Fruit fly (Drosophila melanogaster) whole organism, embryonic: ENCODE data around the gene CG15201.

Experiments used
- BEAF-32 ChIP-seq: fragments of 200-800 bp; sonication (Bioruptor generic); optimal IDR thresholded peaks from 3 replicates; lab custom pipeline; 2017; ENCODE audit warnings: missing biosample characterization, missing genetic modification characterization, mild to moderate bottlenecking, moderate library complexity, missing genetic modification reagents
- Bdp1 ChIP-seq: fragments of 200-800 bp; sonication (Bioruptor generic); optimal IDR thresholded peaks from 3 replicates; lab custom pipeline; 2016; ENCODE audit warnings: missing biosample characterization, missing genetic modification characterization
- CG11085 ChIP-seq: fragments of 200-800 bp; sonication (Bioruptor generic); IDR thresholded peaks from 2 replicates; pipeline ENCODE4 v1.3.6; 2022; ENCODE audit warnings: missing biosample characterization, missing genetic modification characterization
- CG11456 ChIP-seq: fragments of 200-800 bp; sonication (Bioruptor generic); IDR thresholded peaks from 3 replicates; pipeline ENCODE4 v1.3.6; 2022; ENCODE audit warnings: missing biosample characterization, missing genetic modification characterization
- CG13123 ChIP-seq: fragments of 200-800 bp; sonication (Bioruptor generic); optimal IDR thresholded peaks from 2 replicates; lab custom pipeline; 2016; ENCODE audit warnings: missing biosample characterization, missing genetic modification characterization
- CG1602 ChIP-seq: fragments of 200-800 bp; sonication (Bioruptor generic); optimal IDR thresholded peaks from 3 replicates; lab custom pipeline; 2016; ENCODE audit warnings: missing biosample characterization, missing genetic modification characterization
- CG17361 ChIP-seq: fragments of 200-800 bp; sonication (Bioruptor generic); IDR thresholded peaks from 3 replicates; pipeline ENCODE4 v1.3.6; 2022; ENCODE audit warnings: missing biosample characterization, missing genetic modification characterization
- CG17612 ChIP-seq: fragments of 200-800 bp; sonication (Bioruptor generic); IDR thresholded peaks from 2 replicates; pipeline ENCODE4 v1.3.6; 2022; ENCODE audit warnings: missing biosample characterization, missing genetic modification characterization
- CG1832 ChIP-seq: fragments of 200-800 bp; sonication (Bioruptor generic); optimal IDR thresholded peaks from 2 replicates; lab custom pipeline; 2017; ENCODE audit warnings: missing biosample characterization, mild to moderate bottlenecking, missing genetic modification characterization, inconsistent platforms
- CG34422 ChIP-seq: fragments of 200-800 bp; sonication (Bioruptor generic); IDR thresholded peaks from 3 replicates; pipeline ENCODE4 v1.3.6; 2022; ENCODE audit warnings: missing biosample characterization, missing genetic modification characterization
- CG6654 ChIP-seq: fragments of 200-800 bp; sonication (Bioruptor generic); optimal IDR thresholded peaks from 2 replicates; lab custom pipeline; 2017; ENCODE audit warnings: missing biosample characterization, mild to moderate bottlenecking, missing genetic modification characterization
- CG6765 ChIP-seq: fragments of 200-800 bp; sonication (Bioruptor generic); optimal IDR thresholded peaks from 3 replicates; lab custom pipeline; 2017; ENCODE audit warnings: missing biosample characterization, mild to moderate bottlenecking, missing genetic modification characterization
- CG6791 ChIP-seq: fragments of 200-800 bp; sonication (Bioruptor generic); IDR thresholded peaks from 3 replicates; pipeline ENCODE4 v1.3.6; 2022; ENCODE audit warnings: missing biosample characterization, missing genetic modification characterization; ENCODE audit not compliant: partially characterized antibody
- CG6813 ChIP-seq: fragments of 200-800 bp; sonication (Bioruptor generic); optimal IDR thresholded peaks from 2 replicates; lab custom pipeline; 2017; ENCODE audit warnings: missing biosample characterization, missing genetic modification characterization, mild to moderate bottlenecking, moderate library complexity, missing genetic modification reagents
- CG7963 ChIP-seq: fragments of 200-800 bp; sonication (Bioruptor generic); IDR thresholded peaks from 3 replicates; pipeline ENCODE4 v1.3.6; 2022; ENCODE audit warnings: missing biosample characterization, missing genetic modification characterization; ENCODE audit not compliant: partially characterized antibody
- CG7987 ChIP-seq: fragments of 200-800 bp; sonication (Bioruptor generic); optimal IDR thresholded peaks from 2 replicates; lab custom pipeline; 2018; ENCODE audit warnings: missing biosample characterization, mild to moderate bottlenecking, missing genetic modification characterization, moderate library complexity
- CG8281 ChIP-seq: fragments of 200-800 bp; sonication (Bioruptor generic); optimal IDR thresholded peaks from 2 replicates; lab custom pipeline; 2018; ENCODE audit warnings: missing biosample characterization, mild to moderate bottlenecking, missing genetic modification characterization, moderate library complexity
- CG8388 ChIP-seq: fragments of 200-800 bp; sonication (Bioruptor generic); optimal IDR thresholded peaks from 2 replicates; lab custom pipeline; 2019; ENCODE audit warnings: missing biosample characterization, mild to moderate bottlenecking, missing genetic modification characterization, moderate library complexity
- Dll ChIP-seq: fragments of 200-800 bp; sonication (Bioruptor generic); IDR thresholded peaks from 4 replicates; pipeline ENCODE4 v1.3.6; 2022; ENCODE audit warnings: missing biosample characterization, missing genetic modification characterization; ENCODE audit not compliant: partially characterized antibody
- E2f1 ChIP-seq: fragments of 200-800 bp; sonication (Bioruptor generic); IDR thresholded peaks from 2 replicates; pipeline ENCODE4 v1.3.6; 2022; ENCODE audit warnings: missing biosample characterization, missing genetic modification characterization
- HLH4C ChIP-seq: fragments of 200-800 bp; sonication (Bioruptor generic); IDR thresholded peaks from 3 replicates; pipeline ENCODE4 v1.3.6; 2022; ENCODE audit warnings: missing biosample characterization, missing genetic modification characterization; ENCODE audit not compliant: partially characterized antibody
- HmgD ChIP-seq: fragments of 200-800 bp; sonication (Bioruptor generic); optimal IDR thresholded peaks from 3 replicates; lab custom pipeline; 2016; ENCODE audit warnings: missing biosample characterization, missing genetic modification characterization
- Hmx ChIP-seq: fragments of 200-800 bp; sonication (Bioruptor generic); optimal IDR thresholded peaks from 2 replicates; lab custom pipeline; 2016; ENCODE audit warnings: missing biosample characterization, missing genetic modification characterization
- Hr39 ChIP-seq: fragments of >200 bp; optimal IDR thresholded peaks from 2 replicates; lab custom pipeline; 2017
- Mes4 ChIP-seq: fragments of 200-800 bp; sonication (Bioruptor generic); optimal IDR thresholded peaks from 2 replicates; lab custom pipeline; 2016; ENCODE audit warnings: missing biosample characterization, missing genetic modification characterization
- NC2β ChIP-seq: fragments of 200-800 bp; sonication (Bioruptor generic); optimal IDR thresholded peaks from 2 replicates; lab custom pipeline; 2016; ENCODE audit warnings: missing biosample characterization, missing genetic modification characterization
- Nf-YC ChIP-seq: fragments of 200-800 bp; optimal IDR thresholded peaks from 3 replicates; lab custom pipeline; 2019; ENCODE audit warnings: missing biosample characterization, mild to moderate bottlenecking, missing genetic modification characterization, moderate library complexity
- Pdp1 ChIP-seq, 2 experiments: fragments of 200-800 bp; sonication (Bioruptor generic); optimal IDR thresholded peaks; 3 replicates each; lab custom pipeline; 2016; ENCODE audit warnings: missing biosample characterization in 2 of 2, missing genetic modification characterization in 2 of 2, mild to moderate bottlenecking in 1 of 2, moderate library complexity in 1 of 2
- Ptx1 ChIP-seq: fragments of 200-800 bp; sonication (Bioruptor generic); IDR thresholded peaks from 2 replicates; pipeline ENCODE4 v1.3.6; 2022; ENCODE audit warnings: missing biosample characterization, missing genetic modification characterization
- Xbp1 ChIP-seq: fragments of 200-800 bp; sonication (Bioruptor generic); optimal IDR thresholded peaks from 3 replicates; lab custom pipeline; 2016; ENCODE audit warnings: missing biosample characterization, mild to moderate bottlenecking, missing genetic modification characterization
- ab ChIP-seq: fragments of 200-800 bp; sonication (Bioruptor generic); optimal IDR thresholded peaks from 2 replicates; lab custom pipeline; 2016; ENCODE audit warnings: missing biosample characterization, missing genetic modification characterization
- aop ChIP-seq: fragments of 200-800 bp; sonication (Bioruptor generic); IDR thresholded peaks from 2 replicates; pipeline ENCODE4 v1.3.6; 2022; ENCODE audit warnings: missing biosample characterization, missing genetic modification characterization
- ara ChIP-seq: fragments of 200-800 bp; sonication (Bioruptor generic); IDR thresholded peaks from 2 replicates; pipeline ENCODE4 v1.3.6; 2022; ENCODE audit warnings: missing biosample characterization, missing genetic modification characterization
- bab2 ChIP-seq: fragments of 200-800 bp; sonication (Bioruptor generic); optimal IDR thresholded peaks from 2 replicates; lab custom pipeline; 2016; ENCODE audit warnings: missing biosample characterization, missing genetic modification characterization
- cato ChIP-seq: fragments of 200-800 bp; sonication (Bioruptor generic); optimal IDR thresholded peaks from 2 replicates; lab custom pipeline; 2016; ENCODE audit warnings: missing biosample characterization, missing genetic modification characterization, borderline replicate concordance
- crol ChIP-seq: fragments of 200-800 bp; sonication (Bioruptor generic); IDR thresholded peaks from 2 replicates; pipeline ENCODE4 v1.3.6; 2022; ENCODE audit warnings: missing biosample characterization, missing genetic modification characterization
- dimm ChIP-seq: fragments of 200-800 bp; sonication (Bioruptor generic); IDR thresholded peaks from 2 replicates; pipeline ENCODE4 v1.3.6; 2022; ENCODE audit warnings: missing biosample characterization, missing genetic modification characterization
- gsb-n ChIP-seq: fragments of 200-800 bp; sonication (Bioruptor generic); optimal IDR thresholded peaks from 3 replicates; lab custom pipeline; 2018; ENCODE audit warnings: missing biosample characterization, mild to moderate bottlenecking, missing genetic modification characterization
- kah ChIP-seq: fragments of 200-800 bp; sonication (Bioruptor generic); optimal IDR thresholded peaks from 2 replicates; lab custom pipeline; 2018; ENCODE audit warnings: missing biosample characterization, mild to moderate bottlenecking, missing genetic modification characterization
- klu ChIP-seq: fragments of 200-800 bp; sonication (Bioruptor generic); IDR thresholded peaks from 2 replicates; pipeline ENCODE4 v1.3.6; 2022; ENCODE audit warnings: missing biosample characterization, missing genetic modification characterization
- knrl ChIP-seq: fragments of 200-800 bp; sonication (Bioruptor generic); IDR thresholded peaks from 3 replicates; pipeline ENCODE4 v1.3.6; 2022; ENCODE audit warnings: missing biosample characterization, missing genetic modification characterization; ENCODE audit not compliant: partially characterized antibody
- pros ChIP-seq: fragments of 200-800 bp; sonication (Bioruptor generic); optimal IDR thresholded peaks from 3 replicates; lab custom pipeline; 2019; ENCODE audit warnings: missing biosample characterization, mild to moderate bottlenecking, missing genetic modification characterization, moderate library complexity
- pzg ChIP-seq: fragments of 200-800 bp; sonication (Bioruptor generic); optimal IDR thresholded peaks from 3 replicates; lab custom pipeline; 2018; ENCODE audit warnings: missing biosample characterization, mild to moderate bottlenecking, missing genetic modification characterization, moderate library complexity
- rib ChIP-seq: fragments of 200-800 bp; sonication (Bioruptor generic); IDR thresholded peaks from 2 replicates; pipeline ENCODE4 v1.3.6; 2022; ENCODE audit warnings: missing biosample characterization, missing genetic modification characterization
- row ChIP-seq: fragments of 200-800 bp; sonication (Bioruptor generic); IDR thresholded peaks from 3 replicates; pipeline ENCODE4 v1.3.6; 2022; ENCODE audit warnings: missing biosample characterization, missing genetic modification characterization
- slp2 ChIP-seq: fragments of 200-800 bp; sonication (Bioruptor generic); optimal IDR thresholded peaks from 2 replicates; lab custom pipeline; 2016; ENCODE audit warnings: missing biosample characterization, missing genetic modification characterization
- sna ChIP-seq: fragments of 200-800 bp; sonication (Bioruptor generic); IDR thresholded peaks from 2 replicates; pipeline ENCODE4 v1.3.6; 2022; ENCODE audit warnings: missing biosample characterization, missing genetic modification characterization; ENCODE audit not compliant: partially characterized antibody
- ssp ChIP-seq: fragments of 200-800 bp; sonication (Bioruptor generic); IDR thresholded peaks from 2 replicates; pipeline ENCODE4 v1.3.6; 2022; ENCODE audit warnings: missing biosample characterization, missing genetic modification characterization
- tin ChIP-seq: fragments of 200-800 bp; sonication (Bioruptor generic); optimal IDR thresholded peaks from 3 replicates; lab custom pipeline; 2016; ENCODE audit warnings: missing biosample characterization, missing genetic modification characterization
- trh ChIP-seq: fragments of 200-800 bp; sonication (Bioruptor generic); optimal IDR thresholded peaks from 2 replicates; lab custom pipeline; 2016; ENCODE audit warnings: missing biosample characterization, missing genetic modification characterization

The CG15201 gene

DNA sequence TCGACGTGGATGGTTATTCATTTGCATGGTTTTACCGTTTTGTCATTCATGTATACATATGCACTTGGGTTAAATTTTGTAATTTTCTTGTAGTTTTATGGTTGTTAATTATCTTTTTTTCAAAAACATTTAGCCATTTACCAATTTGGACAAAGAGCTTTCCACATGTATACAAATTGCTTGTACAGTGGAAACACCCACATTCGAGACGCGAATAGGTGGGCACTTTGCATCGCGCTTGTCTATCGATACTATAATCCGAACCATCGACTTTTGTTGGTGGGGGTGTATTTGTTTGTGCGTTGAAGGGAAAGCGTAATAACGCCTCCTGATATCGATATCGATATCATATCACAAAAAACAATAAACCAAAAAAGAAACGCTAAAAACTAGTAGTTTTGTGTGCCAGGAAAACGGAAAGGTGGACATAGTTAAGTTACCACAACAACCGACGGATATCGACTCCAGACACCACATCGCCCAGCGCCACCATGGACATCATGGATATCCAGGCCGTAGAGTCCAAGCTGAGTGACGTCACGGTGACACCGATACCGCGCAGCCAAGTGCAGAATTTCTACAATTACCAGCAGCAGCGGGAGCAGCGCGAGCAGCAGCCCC is 6.2 kb upstream of the CG15201 start, which contains the start of gene CDK2AP1 (continued):
- no peak for TF ChIP-seq pros (GFP tag; lab: Kevin White, UChicago)
- TF ChIP-seq CG17612 = no peak
- TF ChIP-seq pzg = peak; percentile 77
- peak; percentile 71 for TF ChIP-seq knrl
- peak; percentile 96 for TF ChIP-seq ssp
- TF ChIP-seq CG1832 (GFP tag; lab: Kevin White, UChicago) = no peak
- TF ChIP-seq CG17361 = peak; percentile 47; the same call in 1 of the 3 replicates
- no peak for TF ChIP-seq Hr39 (lab: Kevin White, UChicago)
- peak; percentile 68; the same call in 1 of the 2 replicates for TF ChIP-seq sna (GFP tag; lab: Robert Waterston, UW)
- peak; percentile 87 for TF ChIP-seq CG6791 (GFP tag; lab: Robert Waterston, UW)
- no peak for TF ChIP-seq cato (GFP tag; lab: Kevin White, UChicago)
- no peak for TF ChIP-seq dimm (GFP tag; lab: Robert Waterston, UW)
- peak; percentile 78 for TF ChIP-seq BEAF-32
- peak; percentile 18 for TF ChIP-seq bab2
- peak; percentile 77 for TF ChIP-seq row (GFP tag; lab: Robert Waterston, UW)
- TF ChIP-seq E2f1 (GFP tag; lab: Robert Waterston, UW) = no peak
- peak; percentile 40; the same call in 1 of the 2 replicates for TF ChIP-seq klu
- TF ChIP-seq trh (GFP tag; lab: Kevin White, UChicago) = no peak
- TF ChIP-seq Nf-YC = no peak
- TF ChIP-seq ab (GFP tag; lab: Kevin White, UChicago) = no peak
- no peak for TF ChIP-seq CG6813 (GFP tag; lab: Kevin White, UChicago)
- no peak for TF ChIP-seq CG11456 (GFP tag; lab: Robert Waterston, UW)
- no peak for TF ChIP-seq ara
- TF ChIP-seq crol (GFP tag; lab: Robert Waterston, UW) = peak; percentile 26; the same call in 1 of the 2 replicates
- no peak for TF ChIP-seq CG34422 (GFP tag; lab: Robert Waterston, UW)
- TF ChIP-seq CG11085 (GFP tag; lab: Robert Waterston, UW) = no peak
- no peak for TF ChIP-seq CG8388
- no peak for TF ChIP-seq CG13123 (GFP tag; lab: Kevin White, UChicago)
- peak; percentile 18 for TF ChIP-seq NC2β
- no peak for TF ChIP-seq CG6654 (GFP tag; lab: Kevin White, UChicago)
- TF ChIP-seq CG7987 (GFP tag; lab: Kevin White, UChicago) = no peak
- peak; percentile 30 for TF ChIP-seq HmgD (GFP tag; lab: Kevin White, UChicago)
- peak; percentile 20 to 46 for TF ChIP-seq Pdp1 (GFP tag; optimal IDR thresholded peaks at IDR 0.05; lab: Kevin White, UChicago)
- TF ChIP-seq tin (GFP tag; lab: Kevin White, UChicago) = peak; percentile 27
- no peak for TF ChIP-seq rib
- peak; percentile 69; the same call in 3 of the 4 replicates for TF ChIP-seq Dll (GFP tag; lab: Robert Waterston, UW)
- peak; percentile 11 for TF ChIP-seq slp2 (GFP tag; lab: Kevin White, UChicago)
- peak; percentile 72 for TF ChIP-seq CG7963 (GFP tag; lab: Robert Waterston, UW)
- no peak for TF ChIP-seq CG6765 (GFP tag; lab: Kevin White, UChicago)
- TF ChIP-seq CG1602 (GFP tag; lab: Kevin White, UChicago) = no peak
- no peak for TF ChIP-seq CG8281
- TF ChIP-seq Ptx1 (GFP tag; lab: Robert Waterston, UW) = peak; percentile 32
- no peak for TF ChIP-seq Hmx
- TF ChIP-seq aop (GFP tag; lab: Robert Waterston, UW) = no peak
- TF ChIP-seq Xbp1 (GFP tag; lab: Kevin White, UChicago) = peak; percentile 32
- TF ChIP-seq kah = no peak
- TF ChIP-seq HLH4C (GFP tag; lab: Robert Waterston, UW) = peak; percentile 87
- TF ChIP-seq Bdp1 (GFP tag; lab: Kevin White, UChicago) = no peak
- no peak for TF ChIP-seq Mes4 (GFP tag; lab: Kevin White, UChicago)
- TF ChIP-seq gsb-n (tag; lab: Kevin White, UChicago) = no peak
